Fruit fly (Drosophila melanogaster): ENCODE results near the gene ATPsynE.

The ATPsynE gene

dm6 chr3R:14369481-14370198, 42.9 kb downstream of the ATPsynE start (continued):
- TF ChIP-seq grn (GFP tag; optimal IDR thresholded peaks at IDR 0.05) (no peak), Lhr (GFP tag; optimal IDR thresholded peaks at IDR 0.05) (no peak), CG10959 (GFP tag; IDR thresholded peaks at IDR 0.05) (no peak), insv (GFP tag; optimal IDR thresholded peaks at IDR 0.05) (no peak), CG15514 (GFP tag; optimal IDR thresholded peaks at IDR 0.05) (peak; percentile 14), Oli (tag; optimal IDR thresholded peaks at IDR 0.05) (no peak), CG6654 (GFP tag; optimal IDR thresholded peaks at IDR 0.05) (no peak), TFAM (GFP tag; optimal IDR thresholded peaks at IDR 0.05) (no peak), Mes4 (GFP tag; optimal IDR thresholded peaks at IDR 0.05) (no peak), CG1647 (GFP tag; optimal IDR thresholded peaks at IDR 0.05) (no peak), Hmr (GFP tag; optimal IDR thresholded peaks at IDR 0.05) (peak; percentile 22), CG16815 (GFP tag; optimal IDR thresholded peaks at IDR 0.05) (no peak), Drgx (GFP tag; IDR thresholded peaks at IDR 0.05) (0 out of 2 replicates have a peak, but pooled peaks have one; percentile 31), tup (GFP tag; optimal IDR thresholded peaks at IDR 0.05) (no peak), lab (GFP tag; optimal IDR thresholded peaks at IDR 0.05) (peak; percentile 44), CG2129 (GFP tag; IDR thresholded peaks at IDR 0.05; ENCODE audit: partially characterized antibody) (no peak), Usf (GFP tag; optimal IDR thresholded peaks at IDR 0.05) (no peak), sr (GFP tag; IDR thresholded peaks at IDR 0.05) (no peak), CG18619 (GFP tag; optimal IDR thresholded peaks at IDR 0.05) (no peak), CG7372 (GFP tag; IDR thresholded peaks at IDR 0.05) (no peak), vfl (GFP tag; optimal IDR thresholded peaks at IDR 0.05) (no peak), CG5953 (GFP tag; IDR thresholded peaks at IDR 0.05) (no peak), Dp (GFP tag; optimal IDR thresholded peaks at IDR 0.05) (no peak), NFAT (GFP tag; IDR thresholded peaks at IDR 0.05) (no peak), CG9797 (GFP tag; optimal IDR thresholded peaks at IDR 0.05) (no peak), CG8924 (tag; optimal IDR thresholded peaks at IDR 0.05) (no peak), tx (GFP tag; optimal IDR thresholded peaks at IDR 0.05) (no peak), CG31224 (GFP tag; IDR thresholded peaks at IDR 0.05) (peak; percentile 52), odd (GFP tag; optimal IDR thresholded peaks at IDR 0.05) (no peak), ro (GFP tag; IDR thresholded peaks at IDR 0.05) (no peak), Dref (GFP tag; IDR thresholded peaks at IDR 0.05) (no peak), ara (GFP tag; IDR thresholded peaks at IDR 0.05) (no peak), CG4617 (GFP tag; optimal IDR thresholded peaks at IDR 0.05; ENCODE audit: borderline replicate concordance) (no peak), pfk (GFP tag; optimal IDR thresholded peaks at IDR 0.05) (no peak), CG13894 (tag; optimal IDR thresholded peaks at IDR 0.05) (no peak), Med (GFP tag) (peak; percentile 79), CG6254 (GFP tag; optimal IDR thresholded peaks at IDR 0.05) (no peak), CG10979 (tag; optimal IDR thresholded peaks at IDR 0.05) (no peak), Fer1 (GFP tag; optimal IDR thresholded peaks at IDR 0.05) (no peak), zfh2 (GFP tag; optimal IDR thresholded peaks at IDR 0.05) (no peak), inv (GFP tag; IDR thresholded peaks at IDR 0.05; ENCODE audit: partially characterized antibody) (0 out of 2 replicates have a peak, but pooled peaks have one; percentile 11), Rx (GFP tag; IDR thresholded peaks at IDR 0.05) (no peak), unc-4 (GFP tag; IDR thresholded peaks at IDR 0.05; ENCODE audit: partially characterized antibody) (no peak), CTCF (GFP tag; optimal IDR thresholded peaks at IDR 0.05) (no peak), ash1 (GFP tag; optimal IDR thresholded peaks at IDR 0.05) (no peak), CG9876 (GFP tag; optimal IDR thresholded peaks at IDR 0.05) (no peak), BEAF-32 (GFP tag; optimal IDR thresholded peaks at IDR 0.05) (no peak), Atf3 (GFP tag; optimal IDR thresholded peaks at IDR 0.05) (no peak), CG13296 (GFP tag; optimal IDR thresholded peaks at IDR 0.05) (no peak), CG11247 (GFP tag; IDR thresholded peaks at IDR 0.05) (no peak)
